Worm (Caenorhabditis elegans) whole organism, young adult: ENCODE data around the gene R10E11.6.

Experiments
- B0019.2 ChIP-seq: fragments of 200-800 bp; sonication (Bioruptor generic); conservative IDR thresholded peaks from 2 replicates; pipeline ENCODE4 v1.3.6; 2022; ENCODE audit warnings: missing genetic modification reagents, missing genetic modification characterization, missing compliant biosample characterization
- B0035.1 ChIP-seq: sonication (generic microtip); optimal IDR thresholded peaks from 2 replicates; lab custom pipeline; 2016; ENCODE audit warnings: missing genetic modification characterization, mild to moderate bottlenecking, missing compliant biosample characterization, missing genotype, missing genetic modification reagents
- B0261.1 ChIP-seq: sonication (generic microtip); optimal IDR thresholded peaks from 2 replicates; lab custom pipeline; 2016; ENCODE audit warnings: mild to moderate bottlenecking, missing genetic modification characterization, moderate library complexity, missing compliant biosample characterization
- B0336.3 ChIP-seq: fragments of 200-800 bp; sonication (Bioruptor generic); IDR thresholded peaks from 2 replicates; pipeline ENCODE4 v1.3.6; 2022; ENCODE audit warnings: missing genetic modification characterization, missing compliant biosample characterization
- D2030.7 ChIP-seq: fragments of 200-800 bp; sonication (Bioruptor generic); IDR thresholded peaks from 2 replicates; pipeline ENCODE4 v1.3.6; 2022; ENCODE audit warnings: missing genetic modification reagents, missing genetic modification characterization, missing compliant biosample characterization
- F22D6.2 ChIP-seq: sonication (generic microtip); optimal IDR thresholded peaks from 2 replicates; lab custom pipeline; 2016; ENCODE audit warnings: mild to moderate bottlenecking, missing genetic modification characterization, missing compliant biosample characterization
- F49E8.2 ChIP-seq: sonication (generic microtip); optimal IDR thresholded peaks from 3 replicates; lab custom pipeline; 2017; ENCODE audit warnings: missing genetic modification characterization, mild to moderate bottlenecking, missing compliant biosample characterization, antibody characterized with exemption, moderate library complexity; ENCODE audit not compliant: insufficient read depth
- F57A8.1 ChIP-seq: fragments of 200-800 bp; sonication (Bioruptor generic); optimal IDR thresholded peaks from 2 replicates; lab custom pipeline; 2018; ENCODE audit warnings: mild to moderate bottlenecking, missing genetic modification characterization, moderate library complexity, missing compliant biosample characterization
- F57C9.4 ChIP-seq: sonication (generic microtip); optimal IDR thresholded peaks from 2 replicates; lab custom pipeline; 2017; ENCODE audit warnings: mild to moderate bottlenecking, missing genetic modification characterization, missing compliant biosample characterization
- K11D2.4 ChIP-seq: fragments of 200-800 bp; sonication (Bioruptor generic); IDR thresholded peaks from 2 replicates; pipeline ENCODE4 v1.3.6; 2022; ENCODE audit warnings: missing genetic modification reagents, missing genetic modification characterization, missing compliant biosample characterization
- T26A5.8 ChIP-seq: sonication (generic microtip); optimal IDR thresholded peaks from 2 replicates; lab custom pipeline; 2016; ENCODE audit warnings: missing genetic modification characterization, missing compliant biosample characterization
- Y53G8AR.9 ChIP-seq: fragments of 200-800 bp; sonication (Bioruptor generic); conservative IDR thresholded peaks from 2 replicates; pipeline ENCODE4 v1.3.6; 2022; ENCODE audit warnings: missing genetic modification reagents, missing genetic modification characterization, missing compliant biosample characterization
- Y56A3A.18 ChIP-seq: fragments of 200-800 bp; sonication (Bioruptor generic); IDR thresholded peaks from 2 replicates; pipeline ENCODE4 v1.3.6; 2022; ENCODE audit warnings: missing genetic modification reagents, missing genetic modification characterization, missing compliant biosample characterization
- Y67H2A.10 ChIP-seq: fragments of 200-800 bp; sonication (Bioruptor generic); conservative IDR thresholded peaks from 2 replicates; pipeline ENCODE4 v1.3.6; 2022; ENCODE audit warnings: missing genetic modification reagents, missing genetic modification characterization, missing compliant biosample characterization
- Y79H2A.3 ChIP-seq: fragments of 200-800 bp; sonication (Bioruptor generic); conservative IDR thresholded peaks from 2 replicates; pipeline ENCODE4 v1.3.6; 2022; ENCODE audit warnings: missing genetic modification reagents, missing genetic modification characterization, missing compliant biosample characterization
- Y95B8A.8 ChIP-seq: fragments of 200-800 bp; sonication (Bioruptor generic); IDR thresholded peaks from 2 replicates; pipeline ENCODE4 v1.3.6; 2022; ENCODE audit warnings: missing genetic modification reagents, missing genetic modification characterization, missing compliant biosample characterization
- athp-1 ChIP-seq: sonication (generic microtip); optimal IDR thresholded peaks from 2 replicates; lab custom pipeline; 2017; ENCODE audit warnings: mild to moderate bottlenecking, missing genetic modification characterization, missing compliant biosample characterization
- ccch-3 ChIP-seq: fragments of 200-800 bp; sonication (Bioruptor generic); optimal IDR thresholded peaks from 2 replicates; lab custom pipeline; 2018; ENCODE audit warnings: mild to moderate bottlenecking, missing genetic modification characterization, missing compliant biosample characterization
- cebp-1 ChIP-seq, 2 experiments: fragments of 200-800 bp in 1 of 2; sonication (Bioruptor generic) in 1 of 2; sonication (generic microtip) in 1 of 2; IDR thresholded peaks in 1 of 2; optimal IDR thresholded peaks in 1 of 2; 2 replicates each; pipeline versions ENCODE4 v1.3.6 to Lab custom; 2017 to 2022; ENCODE audit warnings: missing compliant biosample characterization in 2 of 2, missing genetic modification characterization in 2 of 2, mild to moderate bottlenecking in 1 of 2, missing genetic modification reagents in 1 of 2, moderate library complexity in 1 of 2
- cebp-2 ChIP-seq: fragments of 200-800 bp; sonication (Bioruptor generic); IDR thresholded peaks from 2 replicates; pipeline ENCODE4 v1.3.6; 2022; ENCODE audit warnings: missing genetic modification characterization, missing compliant biosample characterization
- ceh-58 ChIP-seq: fragments of 200-800 bp; sonication (Bioruptor generic); IDR thresholded peaks from 2 replicates; pipeline ENCODE4 v1.3.6; 2022; ENCODE audit warnings: missing genetic modification characterization, missing compliant biosample characterization
- ceh-91 ChIP-seq: fragments of 200-800 bp; sonication (Bioruptor generic); IDR thresholded peaks from 2 replicates; pipeline ENCODE4 v1.3.6; 2022; ENCODE audit warnings: missing genetic modification reagents, missing genetic modification characterization, missing compliant biosample characterization
- dox-1 ChIP-seq: fragments of 200-800 bp; sonication (Bioruptor generic); IDR thresholded peaks from 2 replicates; pipeline ENCODE4 v1.3.6; 2022; ENCODE audit warnings: missing genetic modification reagents, missing genetic modification characterization, missing compliant biosample characterization
- dpff-1 ChIP-seq: sonication (generic microtip); optimal IDR thresholded peaks from 2 replicates; lab custom pipeline; 2017; ENCODE audit warnings: mild to moderate bottlenecking, missing genetic modification characterization, missing compliant biosample characterization
- efl-1 ChIP-seq: fragments of 150-350 bp; optimal IDR thresholded peaks from 2 replicates; lab custom pipeline; 2014; ENCODE audit warnings: missing biosample characterization, missing genetic modification reagents, missing genetic modification characterization
- ekl-4 ChIP-seq: fragments of 200-800 bp; sonication (Bioruptor generic); IDR thresholded peaks from 2 replicates; pipeline ENCODE4 v1.3.6; 2022; ENCODE audit warnings: missing genetic modification reagents, missing genetic modification characterization, missing compliant biosample characterization
- him-1 ChIP-seq: sonication (generic microtip); optimal IDR thresholded peaks from 2 replicates; lab custom pipeline; 2016; ENCODE audit warnings: missing genotype, missing genetic modification reagents, missing genetic modification characterization, missing compliant biosample characterization
- hrde-1 ChIP-seq: sonication (generic microtip); optimal IDR thresholded peaks from 2 replicates; lab custom pipeline; 2016; ENCODE audit warnings: missing genetic modification characterization, mild to moderate bottlenecking, missing compliant biosample characterization, moderate library complexity, missing genotype, missing genetic modification reagents, borderline replicate concordance
- hsf-1 ChIP-seq: fragments of 200-800 bp; sonication (Bioruptor generic); IDR thresholded peaks from 2 replicates; pipeline ENCODE4 v1.3.6; 2022; ENCODE audit warnings: missing genetic modification reagents, missing genetic modification characterization, missing compliant biosample characterization
- lin-26 ChIP-seq: fragments of 200-800 bp; sonication (Bioruptor generic); IDR thresholded peaks from 2 replicates; pipeline ENCODE4 v1.3.6; 2022; ENCODE audit warnings: missing genetic modification reagents, missing genetic modification characterization, missing compliant biosample characterization
- madf-3 ChIP-seq: fragments of 200-800 bp; sonication (Bioruptor generic); IDR thresholded peaks from 2 replicates; pipeline ENCODE4 v1.3.6; 2022; ENCODE audit warnings: missing genetic modification reagents, missing genetic modification characterization, missing compliant biosample characterization
- mcd-1 ChIP-seq: fragments of 200-800 bp; sonication (Bioruptor generic); IDR thresholded peaks from 2 replicates; pipeline ENCODE4 v1.3.6; 2022; ENCODE audit warnings: missing genetic modification reagents, missing genetic modification characterization, missing compliant biosample characterization
- mxl-1 ChIP-seq: sonication (generic microtip); optimal IDR thresholded peaks from 2 replicates; lab custom pipeline; 2016; ENCODE audit warnings: missing genetic modification characterization, missing compliant biosample characterization
- nhr-179 ChIP-seq: sonication (generic microtip); optimal IDR thresholded peaks from 2 replicates; lab custom pipeline; 2016; ENCODE audit warnings: mild to moderate bottlenecking, missing genetic modification characterization, missing compliant biosample characterization
- nhr-27 ChIP-seq: fragments of 200-800 bp; sonication (Bioruptor generic); optimal IDR thresholded peaks from 2 replicates; lab custom pipeline; 2018; ENCODE audit warnings: mild to moderate bottlenecking, missing genetic modification characterization, moderate library complexity, missing compliant biosample characterization
- nhr-80 ChIP-seq: sonication (generic microtip); optimal IDR thresholded peaks from 2 replicates; lab custom pipeline; 2016; ENCODE audit warnings: missing genetic modification characterization, missing compliant biosample characterization
- rcor-1 ChIP-seq: fragments of 200-800 bp; sonication (Bioruptor generic); IDR thresholded peaks from 2 replicates; pipeline ENCODE4 v1.3.6; 2022; ENCODE audit warnings: missing genetic modification reagents, missing genetic modification characterization, missing compliant biosample characterization
- repo-1 ChIP-seq: sonication (generic microtip); optimal IDR thresholded peaks from 2 replicates; lab custom pipeline; 2017; ENCODE audit warnings: mild to moderate bottlenecking, missing genetic modification characterization, missing compliant biosample characterization
- snpc-1.3 ChIP-seq: sonication (generic microtip); optimal IDR thresholded peaks from 2 replicates; lab custom pipeline; 2017; ENCODE audit warnings: missing genetic modification characterization, mild to moderate bottlenecking, missing compliant biosample characterization, antibody characterized with exemption, moderate library complexity, missing genotype, missing genetic modification reagents; ENCODE audit not compliant: insufficient read depth
- snpc-3.4 ChIP-seq: sonication (generic microtip); optimal IDR thresholded peaks from 2 replicates; lab custom pipeline; 2017; ENCODE audit warnings: missing genetic modification characterization, mild to moderate bottlenecking, missing compliant biosample characterization, antibody characterized with exemption, moderate library complexity, missing genotype, missing genetic modification reagents
- sptf-2 ChIP-seq: fragments of 200-800 bp; sonication (Bioruptor generic); optimal IDR thresholded peaks from 2 replicates; lab custom pipeline; 2018; ENCODE audit warnings: mild to moderate bottlenecking, missing genetic modification characterization, missing compliant biosample characterization
- tbp1 ChIP-seq: fragments of 200-800 bp; sonication (Bioruptor generic); optimal IDR thresholded peaks from 2 replicates; lab custom pipeline; 2018; ENCODE audit warnings: mild to moderate bottlenecking, missing genetic modification characterization, missing compliant biosample characterization
- tlf-1 ChIP-seq: fragments of 200-800 bp; sonication (Bioruptor generic); optimal IDR thresholded peaks from 2 replicates; lab custom pipeline; 2018; ENCODE audit warnings: mild to moderate bottlenecking, missing genetic modification characterization, missing compliant biosample characterization
- unc-130 ChIP-seq: sonication (generic microtip); optimal IDR thresholded peaks from 2 replicates; lab custom pipeline; 2016; ENCODE audit warnings: missing genetic modification reagents, missing genetic modification characterization, missing compliant biosample characterization
- zim-3 ChIP-seq: sonication (generic microtip); optimal IDR thresholded peaks from 2 replicates; lab custom pipeline; 2017; ENCODE audit warnings: mild to moderate bottlenecking, missing genetic modification characterization, moderate library complexity, missing compliant biosample characterization
- ztf-28 ChIP-seq: fragments of 200-800 bp; sonication (Bioruptor generic); IDR thresholded peaks from 2 replicates; pipeline ENCODE4 v1.3.6; 2022; ENCODE audit warnings: missing genetic modification reagents, missing genetic modification characterization, missing compliant biosample characterization
- ztf-3 ChIP-seq: fragments of 200-800 bp; sonication (Bioruptor generic); optimal IDR thresholded peaks from 2 replicates; lab custom pipeline; 2018; ENCODE audit warnings: mild to moderate bottlenecking, missing genetic modification characterization, missing compliant biosample characterization
- ztf-6 ChIP-seq: fragments of 200-800 bp; sonication (Bioruptor generic); IDR thresholded peaks from 2 replicates; pipeline ENCODE4 v1.3.6; 2022; ENCODE audit warnings: missing genetic modification reagents, missing genetic modification characterization, missing compliant biosample characterization

R10E11.6 gene

ce11 chrIII:9802045-9802444 lies 19.2 kb downstream of the R10E11.6 start (continued):
- peak; percentile 51 for TF ChIP-seq lin-26
- peak; percentile 73 for TF ChIP-seq him-1 (tag; lab: Kevin White, UChicago)
- TF ChIP-seq F49E8.2 (tag; lab: Kevin White, UChicago): peak; percentile 9
- no peak for TF ChIP-seq nhr-179 (tag; lab: Kevin White, UChicago)
- no peak for TF ChIP-seq efl-1
- TF ChIP-seq athp-1 (tag; lab: Kevin White, UChicago): peak; percentile 4
- TF ChIP-seq ceh-91 (GFP tag; lab: Robert Waterston, UW): no peak
- no peak for TF ChIP-seq ztf-28
- TF ChIP-seq B0019.2: no peak
- no peak for TF ChIP-seq nhr-27 (tag; lab: Kevin White, UChicago)
- TF ChIP-seq Y67H2A.10: no peak
- TF ChIP-seq cebp-1 (GFP tag; IDR thresholded peaks at IDR 0.05; lab: Robert Waterston, UW): no peak
- no peak for TF ChIP-seq cebp-1 (tag; optimal IDR thresholded peaks at IDR 0.05; lab: Kevin White, UChicago)
- TF ChIP-seq madf-3 (GFP tag; lab: Robert Waterston, UW): no peak
- TF ChIP-seq F57A8.1 (GFP tag; lab: Kevin White, UChicago): no peak
- TF ChIP-seq sptf-2 (GFP tag; lab: Kevin White, UChicago): no peak
- TF ChIP-seq B0336.3 (GFP tag; lab: Robert Waterston, UW): no peak; the same call in 1 of the 2 replicates
- TF ChIP-seq hsf-1 (GFP tag; lab: Robert Waterston, UW): peak; percentile 53; the same call in 1 of the 2 replicates
- TF ChIP-seq ceh-58: no peak
- no peak for TF ChIP-seq unc-130 (GFP tag; lab: Kevin White, UChicago)
- no peak for TF ChIP-seq B0035.1
- no peak for TF ChIP-seq D2030.7
- TF ChIP-seq nhr-80 (tag; lab: Kevin White, UChicago): no peak
- TF ChIP-seq dox-1 (GFP tag; lab: Robert Waterston, UW): 0 out of 2 replicates have a peak, but pooled peaks have one; percentile 29
- no peak for TF ChIP-seq ztf-6
- no peak for TF ChIP-seq B0261.1
- no peak for TF ChIP-seq snpc-3.4
- TF ChIP-seq mxl-1: no peak
- no peak for TF ChIP-seq F22D6.2 (tag; lab: Kevin White, UChicago)
- TF ChIP-seq ekl-4 (GFP tag; lab: Robert Waterston, UW): no peak
- no peak for TF ChIP-seq ccch-3
- no peak for TF ChIP-seq cebp-2 (GFP tag; lab: Robert Waterston, UW)
- TF ChIP-seq hrde-1 (tag; lab: Kevin White, UChicago): peak; percentile 2

- TF ChIP-seq ztf-3 (GFP tag; lab: Kevin White, UChicago) (peak; percentile 19), T26A5.8 (tag; lab: Kevin White, UChicago) (no peak), ztf-6 (no peak), Y56A3A.18 (GFP tag; lab: Robert Waterston, UW) (peak; percentile 10; the same call in 1 of the 2 replicates), repo-1 (tag; lab: Kevin White, UChicago) (peak; percentile 77), Y79H2A.3 (GFP tag; lab: Robert Waterston, UW) (0 out of 2 replicates have a peak, but pooled peaks have one; percentile 68), mcd-1 (GFP tag; lab: Robert Waterston, UW) (peak; percentile 33; the same call in 1 of the 2 replicates), snpc-1.3 (tag; lab: Kevin White, UChicago) (no peak), F22D6.2 (tag; lab: Kevin White, UChicago) (no peak), rcor-1 (GFP tag; lab: Robert Waterston, UW) (no peak), Y53G8AR.9 (GFP tag; lab: Robert Waterston, UW) (peak; percentile 75), K11D2.4 (GFP tag; lab: Robert Waterston, UW) (peak; percentile 38; the same call in 1 of the 2 replicates), zim-3 (tag; lab: Kevin White, UChicago) (peak; percentile 67), tbp1 (GFP tag; lab: Kevin White, UChicago) (peak; percentile 15), dox-1 (GFP tag; lab: Robert Waterston, UW) (peak; percentile 33; the same call in 1 of the 2 replicates), F57C9.4 (tag; lab: Kevin White, UChicago) (peak; percentile 41), cebp-2 (GFP tag; lab: Robert Waterston, UW) (no peak), dpff-1 (tag; lab: Kevin White, UChicago) (peak; percentile 36), tlf-1 (GFP tag; lab: Kevin White, UChicago) (peak; percentile 1), Y95B8A.8 (GFP tag; lab: Robert Waterston, UW) (peak; percentile 40; the same call in 1 of the 2 replicates)
Measured at ce11 chrIII:9804997-9805610, 22.3 kb downstream of the R10E11.6 start, which contains the start of gene riok-3. riok-3 (minus strand) TSS chrIII:9805011.
